Fruit fly (Drosophila melanogaster) whole organism, embryonic: ENCODE data around the gene Kal1.

Experiments
- Atf3 ChIP-seq: fragments of 200-800 bp; sonication (Bioruptor generic); optimal IDR thresholded peaks from 3 replicates; lab custom pipeline; 2016; ENCODE audit warnings: missing biosample characterization, missing genetic modification characterization
- Awh ChIP-seq: fragments of 200-800 bp; sonication (Bioruptor generic); IDR thresholded peaks from 2 replicates; pipeline ENCODE4, ENCODE4 v1.3.6; 2022; ENCODE audit warnings: missing biosample characterization, missing genetic modification characterization
- Bdp1 ChIP-seq: fragments of 200-800 bp; sonication (Bioruptor generic); optimal IDR thresholded peaks from 3 replicates; lab custom pipeline; 2016; ENCODE audit warnings: missing biosample characterization, missing genetic modification characterization
- CG10274 ChIP-seq: fragments of 200-800 bp; sonication (Bioruptor generic); optimal IDR thresholded peaks from 3 replicates; lab custom pipeline; 2017; ENCODE audit warnings: missing biosample characterization, mild to moderate bottlenecking, missing genetic modification characterization
- CG12155 ChIP-seq: fragments of 200-800 bp; sonication (Bioruptor generic); optimal IDR thresholded peaks from 3 replicates; lab custom pipeline; 2016; ENCODE audit warnings: missing biosample characterization, missing genetic modification characterization
- CG12659 ChIP-seq: fragments of 200-800 bp; sonication (Bioruptor generic); optimal IDR thresholded peaks from 3 replicates; lab custom pipeline; 2017; ENCODE audit warnings: mild to moderate bottlenecking, missing biosample characterization, missing genetic modification reagents, missing genetic modification characterization
- CG12942 ChIP-seq: fragments of 200-800 bp; sonication (Bioruptor generic); optimal IDR thresholded peaks from 3 replicates; lab custom pipeline; 2016; ENCODE audit warnings: missing biosample characterization, missing genetic modification characterization
- CG13624 ChIP-seq: fragments of 200-800 bp; sonication (Bioruptor generic); optimal IDR thresholded peaks from 2 replicates; lab custom pipeline; 2016; ENCODE audit warnings: missing biosample characterization, missing genetic modification characterization
- CG13775 ChIP-seq: fragments of 200-800 bp; sonication (Bioruptor generic); optimal IDR thresholded peaks from 3 replicates; lab custom pipeline; 2017; ENCODE audit warnings: missing biosample characterization, mild to moderate bottlenecking, missing genetic modification characterization
- CG14441 ChIP-seq: fragments of 200-800 bp; sonication (Bioruptor generic); IDR thresholded peaks from 2 replicates; pipeline ENCODE4 v1.3.6; 2022; ENCODE audit warnings: missing biosample characterization, missing genetic modification characterization
- CG15479 ChIP-seq: fragments of 200-800 bp; sonication (Bioruptor generic); optimal IDR thresholded peaks from 3 replicates; lab custom pipeline; 2019; ENCODE audit warnings: missing biosample characterization, mild to moderate bottlenecking, missing genetic modification characterization, moderate library complexity
- CG15601 ChIP-seq: fragments of 200-800 bp; sonication (Bioruptor generic); optimal IDR thresholded peaks from 3 replicates; lab custom pipeline; 2019; ENCODE audit warnings: missing biosample characterization, mild to moderate bottlenecking, missing genetic modification characterization, moderate library complexity
- CG1602 ChIP-seq: fragments of 200-800 bp; sonication (Bioruptor generic); optimal IDR thresholded peaks from 3 replicates; lab custom pipeline; 2016; ENCODE audit warnings: missing biosample characterization, missing genetic modification characterization
- CG1647 ChIP-seq: fragments of 200-800 bp; sonication (Bioruptor generic); optimal IDR thresholded peaks from 3 replicates; lab custom pipeline; 2016; ENCODE audit warnings: missing biosample characterization, missing genetic modification characterization
- CG17186 ChIP-seq: fragments of 200-800 bp; sonication (Bioruptor generic); optimal IDR thresholded peaks from 3 replicates; lab custom pipeline; 2017; ENCODE audit warnings: missing biosample characterization, missing genetic modification reagents, missing genetic modification characterization
- CG17361 ChIP-seq: fragments of 200-800 bp; sonication (Bioruptor generic); IDR thresholded peaks from 3 replicates; pipeline ENCODE4 v1.3.6; 2022; ENCODE audit warnings: missing biosample characterization, missing genetic modification characterization
- CG3163 ChIP-seq: fragments of 200-800 bp; sonication (Bioruptor generic); optimal IDR thresholded peaks from 3 replicates; lab custom pipeline; 2016; ENCODE audit warnings: missing biosample characterization, missing genetic modification characterization
- CG3281 ChIP-seq: fragments of 200-800 bp; sonication (Bioruptor generic); optimal IDR thresholded peaks from 3 replicates; lab custom pipeline; 2017; ENCODE audit warnings: missing biosample characterization, mild to moderate bottlenecking, missing genetic modification characterization
- CG4328 ChIP-seq: fragments of 200-800 bp; sonication (Bioruptor generic); optimal IDR thresholded peaks from 3 replicates; lab custom pipeline; 2017; ENCODE audit warnings: missing biosample characterization, missing genetic modification reagents, missing genetic modification characterization
- CG7271 ChIP-seq: fragments of 200-800 bp; sonication (Bioruptor generic); optimal IDR thresholded peaks from 2 replicates; lab custom pipeline; 2018; ENCODE audit warnings: missing biosample characterization, mild to moderate bottlenecking, missing genetic modification characterization, moderate library complexity
- CG7928 ChIP-seq: fragments of 200-800 bp; sonication (Bioruptor generic); optimal IDR thresholded peaks from 2 replicates; lab custom pipeline; 2017; ENCODE audit warnings: missing biosample characterization, mild to moderate bottlenecking, missing genetic modification characterization
- CG8765 ChIP-seq: fragments of 200-800 bp; sonication (Bioruptor generic); IDR thresholded peaks from 2 replicates; pipeline ENCODE4 v1.3.6; 2022; ENCODE audit warnings: missing biosample characterization, missing genetic modification characterization
- CG9437 ChIP-seq: fragments of 200-800 bp; sonication (Bioruptor generic); optimal IDR thresholded peaks from 2 replicates; lab custom pipeline; 2018; ENCODE audit warnings: missing biosample characterization, mild to moderate bottlenecking, missing genetic modification characterization
- CG9932 ChIP-seq: fragments of 200-800 bp; sonication (Bioruptor generic); IDR thresholded peaks from 2 replicates; pipeline ENCODE4 v1.3.6; 2022; ENCODE audit warnings: missing biosample characterization, missing genetic modification characterization
- D19A ChIP-seq: fragments of 200-800 bp; optimal IDR thresholded peaks from 3 replicates; lab custom pipeline; 2019; ENCODE audit warnings: missing biosample characterization, mild to moderate bottlenecking, missing genetic modification characterization, moderate library complexity
- D19B ChIP-seq: fragments of 200-800 bp; sonication (Bioruptor generic); optimal IDR thresholded peaks from 2 replicates; lab custom pipeline; 2017; ENCODE audit warnings: missing biosample characterization, mild to moderate bottlenecking, missing genetic modification characterization
- Drgx ChIP-seq: fragments of 200-800 bp; sonication (Bioruptor generic); IDR thresholded peaks from 2 replicates; pipeline ENCODE4 v1.3.6; 2022; ENCODE audit warnings: missing biosample characterization, missing genetic modification characterization
- H2.0 ChIP-seq: fragments of 200-800 bp; sonication (Bioruptor generic); IDR thresholded peaks from 2 replicates; pipeline ENCODE4 v1.3.6; 2022; ENCODE audit warnings: missing biosample characterization, missing genetic modification characterization
- Hr3 ChIP-seq: fragments of 200-800 bp; sonication (Bioruptor generic); optimal IDR thresholded peaks from 3 replicates; lab custom pipeline; 2016; ENCODE audit warnings: missing biosample characterization, missing genetic modification characterization
- Hr39 ChIP-seq: fragments of >200 bp; optimal IDR thresholded peaks from 2 replicates; lab custom pipeline; 2017
- Lpt ChIP-seq: fragments of >200 bp; optimal IDR thresholded peaks from 2 replicates; lab custom pipeline; 2018; ENCODE audit warnings: missing biosample characterization, missing genetic modification characterization
- NK7.1 ChIP-seq: fragments of 200-800 bp; sonication (Bioruptor generic); optimal IDR thresholded peaks from 3 replicates; lab custom pipeline; 2016; ENCODE audit warnings: missing biosample characterization, missing genetic modification characterization
- chn ChIP-seq: fragments of 200-800 bp; sonication (Bioruptor generic); optimal IDR thresholded peaks from 2 replicates; lab custom pipeline; 2016; ENCODE audit warnings: missing biosample characterization, missing genetic modification characterization
- crc ChIP-seq: fragments of 200-800 bp; sonication (Bioruptor generic); optimal IDR thresholded peaks from 2 replicates; lab custom pipeline; 2016; ENCODE audit warnings: missing biosample characterization, missing genetic modification characterization
- dm ChIP-seq: fragments of 200-800 bp; sonication (Bioruptor generic); optimal IDR thresholded peaks from 3 replicates; lab custom pipeline; 2016; ENCODE audit warnings: missing biosample characterization, missing genetic modification characterization
- dmrt11E ChIP-seq: fragments of 200-800 bp; sonication (Bioruptor generic); optimal IDR thresholded peaks from 3 replicates; lab custom pipeline; 2018; ENCODE audit warnings: missing biosample characterization, mild to moderate bottlenecking, missing genetic modification characterization, moderate library complexity
- dmrt99B ChIP-seq: fragments of 200-800 bp; sonication (Bioruptor generic); optimal IDR thresholded peaks from 2 replicates; lab custom pipeline; 2018; ENCODE audit warnings: missing biosample characterization, mild to moderate bottlenecking, missing genetic modification characterization, moderate library complexity
- fd102C ChIP-seq: fragments of 200-800 bp; sonication (Bioruptor generic); optimal IDR thresholded peaks from 2 replicates; lab custom pipeline; 2018; ENCODE audit warnings: missing biosample characterization, mild to moderate bottlenecking, missing genetic modification characterization, moderate library complexity
- gcm ChIP-seq: fragments of 200-800 bp; sonication (Bioruptor generic); optimal IDR thresholded peaks from 2 replicates; lab custom pipeline; 2019; ENCODE audit warnings: missing biosample characterization, mild to moderate bottlenecking, missing genetic modification characterization, moderate library complexity
- gem ChIP-seq: fragments of 200-800 bp; sonication (Bioruptor generic); optimal IDR thresholded peaks from 2 replicates; lab custom pipeline; 2019; ENCODE audit warnings: missing biosample characterization, mild to moderate bottlenecking, missing genetic modification characterization, moderate library complexity
- kay ChIP-seq: fragments of 200-800 bp; sonication (Bioruptor generic); optimal IDR thresholded peaks from 2 replicates; lab custom pipeline; 2016; ENCODE audit warnings: missing biosample characterization, missing genetic modification characterization
- nmo ChIP-seq: fragments of 200-800 bp; sonication (Bioruptor generic); optimal IDR thresholded peaks from 2 replicates; lab custom pipeline; 2018; ENCODE audit warnings: missing biosample characterization, mild to moderate bottlenecking, missing genetic modification characterization, moderate library complexity
- p53 ChIP-seq: fragments of 200-800 bp; sonication (Bioruptor generic); optimal IDR thresholded peaks from 2 replicates; lab custom pipeline; 2016; ENCODE audit warnings: missing biosample characterization, missing genetic modification characterization
- psq ChIP-seq: fragments of 200-800 bp; sonication (Bioruptor generic); optimal IDR thresholded peaks from 2 replicates; lab custom pipeline; 2017; ENCODE audit warnings: missing biosample characterization, missing genetic modification characterization
- scrt ChIP-seq: fragments of 200-800 bp; sonication (Bioruptor generic); optimal IDR thresholded peaks from 2 replicates; lab custom pipeline; 2018; ENCODE audit warnings: missing biosample characterization, mild to moderate bottlenecking, missing genetic modification characterization, moderate library complexity
- sens ChIP-seq: fragments of 200-800 bp; sonication (Bioruptor generic); peaks from one replicate; lab custom pipeline; 2016; ENCODE audit warnings: missing biosample characterization, missing genetic modification characterization
- slbo ChIP-seq: fragments of 200-800 bp; sonication (Bioruptor generic); IDR thresholded peaks from 2 replicates; pipeline ENCODE4 v1.3.6; 2022; ENCODE audit warnings: missing biosample characterization, missing genetic modification characterization
- sug ChIP-seq: fragments of 200-800 bp; optimal IDR thresholded peaks from 2 replicates; lab custom pipeline; 2019; ENCODE audit warnings: missing biosample characterization, mild to moderate bottlenecking, missing genetic modification characterization, moderate library complexity
- tgo ChIP-seq: fragments of 200-800 bp; sonication (Bioruptor generic); IDR thresholded peaks from 3 replicates; pipeline ENCODE4 v1.3.6; 2022; ENCODE audit warnings: missing biosample characterization, missing genetic modification characterization
- tx ChIP-seq: fragments of 200-800 bp; sonication (Bioruptor generic); optimal IDR thresholded peaks from 2 replicates; lab custom pipeline; 2016; ENCODE audit warnings: missing biosample characterization, missing genetic modification characterization
- zf30C ChIP-seq: fragments of 200-800 bp; sonication (Bioruptor generic); optimal IDR thresholded peaks from 3 replicates; lab custom pipeline; 2018; ENCODE audit warnings: missing biosample characterization, mild to moderate bottlenecking, missing genetic modification characterization

Gene Kal1

dm6 chr3R:24112320-24113069 is 28.7 kb upstream of the Kal1 start, which contains the start of gene CG13605 (continued):
- no peak for TF ChIP-seq CG8765 (GFP tag; lab: Robert Waterston, UW)
- TF ChIP-seq CG3163 = peak; percentile 37
- TF ChIP-seq gem (tag; lab: Kevin White, UChicago) = peak; percentile 86
- TF ChIP-seq D19A = peak; percentile 67
- peak; percentile 63 for TF ChIP-seq H2.0
- peak; percentile 84 for TF ChIP-seq CG3281 (GFP tag; lab: Kevin White, UChicago)
- peak; percentile 89 for TF ChIP-seq CG12659 (GFP tag; lab: Kevin White, UChicago)
- TF ChIP-seq fd102C (GFP tag; lab: Kevin White, UChicago) = no peak
- peak; percentile 46 for TF ChIP-seq D19B (GFP tag; lab: Kevin White, UChicago)
- peak; percentile 72 for TF ChIP-seq CG14441 (GFP tag; lab: Robert Waterston, UW)
- TF ChIP-seq sug = peak; percentile 23
- peak; percentile 22 for TF ChIP-seq dmrt11E (tag; lab: Kevin White, UChicago)
- TF ChIP-seq p53 = no peak
- TF ChIP-seq crc (GFP tag; lab: Kevin White, UChicago) = peak; percentile 13
- TF ChIP-seq slbo (GFP tag; lab: Robert Waterston, UW) = peak; percentile 86
- TF ChIP-seq CG4328 = peak; percentile 58
- TF ChIP-seq psq (GFP tag; lab: Kevin White, UChicago) = peak; percentile 23
- TF ChIP-seq CG1647 = peak; percentile 16
- TF ChIP-seq chn (GFP tag; lab: Kevin White, UChicago) = peak; percentile 63
- TF ChIP-seq CG13775 (GFP tag; lab: Kevin White, UChicago) = peak; percentile 63
- TF ChIP-seq kay (GFP tag; lab: Kevin White, UChicago) = peak; percentile 48
- TF ChIP-seq CG13624 (GFP tag; lab: Kevin White, UChicago) = peak; percentile 55
- TF ChIP-seq CG12942 (GFP tag; lab: Kevin White, UChicago) = peak; percentile 62
- TF ChIP-seq tx (GFP tag; lab: Kevin White, UChicago) = peak; percentile 19
- TF ChIP-seq sens (GFP tag; lab: Kevin White, UChicago) = peak; percentile 79
- TF ChIP-seq gcm (GFP tag; lab: Kevin White, UChicago) = peak; percentile 84
- TF ChIP-seq Lpt (GFP tag; lab: Kevin White, UChicago) = no peak
- TF ChIP-seq Hr39 = no peak
- no peak for TF ChIP-seq dm
- TF ChIP-seq Bdp1 (GFP tag; lab: Kevin White, UChicago) = peak; percentile 97
- TF ChIP-seq CG15601 (tag; lab: Kevin White, UChicago) = peak; percentile 61
- peak; percentile 66; the same call in 1 of the 3 replicates for TF ChIP-seq CG17361 (GFP tag; lab: Robert Waterston, UW)
- TF ChIP-seq CG9932 (GFP tag; lab: Robert Waterston, UW) = peak; percentile 81
- no peak for TF ChIP-seq CG17186 (GFP tag; lab: Kevin White, UChicago)
- TF ChIP-seq Awh = peak; percentile 37; the same call in 1 of the 2 replicates
- TF ChIP-seq zf30C (GFP tag; lab: Kevin White, UChicago) = no peak
- no peak for TF ChIP-seq NK7.1
- TF ChIP-seq CG12155 (GFP tag; lab: Kevin White, UChicago) = peak; percentile 75
- no peak for TF ChIP-seq Atf3 (GFP tag; lab: Kevin White, UChicago)
- TF ChIP-seq scrt (GFP tag; lab: Kevin White, UChicago) = peak; percentile 73
- no peak for TF ChIP-seq CG7271 (tag; lab: Kevin White, UChicago)
- peak; percentile 51 for TF ChIP-seq CG10274
- TF ChIP-seq nmo (GFP tag; lab: Kevin White, UChicago) = peak; percentile 57
- TF ChIP-seq CG9437 = peak; percentile 23
- peak; percentile 64 for TF ChIP-seq Drgx (GFP tag; lab: Robert Waterston, UW)
- peak; percentile 50 for TF ChIP-seq CG7928 (GFP tag; lab: Kevin White, UChicago)
- TF ChIP-seq Hr3 (GFP tag; lab: Kevin White, UChicago) = peak; percentile 61
- no peak for TF ChIP-seq CG15479 (GFP tag; lab: Kevin White, UChicago)
- TF ChIP-seq dmrt99B (tag; lab: Kevin White, UChicago) = peak; percentile 78
- peak; percentile 27 for TF ChIP-seq CG1602 (GFP tag; lab: Kevin White, UChicago)
- peak; percentile 68 for TF ChIP-seq tgo (GFP tag; lab: Robert Waterston, UW)
